Worm (Caenorhabditis elegans): Measurements from ENCODE around the gene mboa-3.

Gene mboa-3

ce11 chrX:5479876-5480580 lies 42.6 kb downstream of the mboa-3 start (continued):
- TF ChIP-seq snpc-4 (GFP tag; optimal IDR thresholded peaks at IDR 0.05) (no peak), snpc-4 (tag; optimal IDR thresholded peaks at IDR 0.05) (peak in 1 of 4 experiments; percentile 18), ceh-58 (GFP tag; IDR thresholded peaks at IDR 0.05) (no peak), pbrm-1 (GFP tag; IDR thresholded peaks at IDR 0.05) (no peak), ztf-6 (GFP tag; IDR thresholded peaks at IDR 0.05) (no peak), F33H1.4 (GFP tag; IDR thresholded peaks at IDR 0.05) (no peak), F22D6.2 (tag; optimal IDR thresholded peaks at IDR 0.05) (no peak), egrh-3 (GFP tag; IDR thresholded peaks at IDR 0.05) (no peak), mel-28 (tag; optimal IDR thresholded peaks at IDR 0.05; ENCODE audit: borderline replicate concordance) (no peak), pha-4 (tag; optimal IDR thresholded peaks at IDR 0.05) (no peak), egl-44 (GFP tag; IDR thresholded peaks at IDR 0.05) (no peak), ztf-22 (GFP tag; optimal IDR thresholded peaks at IDR 0.05) (no peak), hsf-1 (GFP tag; IDR thresholded peaks at IDR 0.05) (no peak), cebp-1 (GFP tag; IDR thresholded peaks at IDR 0.05) (0 out of 2 replicates have a peak, but pooled peaks have one; percentile 12), cebp-1 (tag; optimal IDR thresholded peaks at IDR 0.05) (no peak), Y67H2A.10 (GFP tag; conservative IDR thresholded peaks at IDR 0.05) (no peak)

- TF ChIP-seq bed-1 (GFP tag; IDR thresholded peaks at IDR 0.05) (no peak), dpl-1 (GFP tag; optimal IDR thresholded peaks at IDR 0.05) (no peak), hsf-1 (GFP tag; IDR thresholded peaks at IDR 0.05) (no peak), pha-4 (tag; optimal IDR thresholded peaks at IDR 0.05) (no peak), T26A5.8 (tag; optimal IDR thresholded peaks at IDR 0.05) (no peak), gei-17 (GFP tag; optimal IDR thresholded peaks at IDR 0.05) (no peak), egrh-3 (GFP tag; IDR thresholded peaks at IDR 0.05) (no peak), rec-8 (tag; optimal IDR thresholded peaks at IDR 0.05) (no peak), let-526 (GFP tag; IDR thresholded peaks at IDR 0.05) (no peak), hmg-1.2 (GFP tag; IDR thresholded peaks at IDR 0.05) (no peak), F22D6.2 (tag; optimal IDR thresholded peaks at IDR 0.05) (no peak), Y56A3A.18 (GFP tag; IDR thresholded peaks at IDR 0.05) (no peak), ceh-100 (GFP tag; IDR thresholded peaks at IDR 0.05) (no peak), ekl-4 (GFP tag; IDR thresholded peaks at IDR 0.05) (no peak)
Observed at ce11 chrX:5479300-5479811, 43.3 kb downstream of the mboa-3 start, which contains the start of gene dlg-1. dlg-1 (plus strand) TSS chrX:5479700.

ce11 chrX:5478875-5479274 lies 43.7 kb downstream of the mboa-3 start:
- TF ChIP-seq ztf-18 (tag; optimal IDR thresholded peaks at IDR 0.05) (no peak), nfyb-1 (GFP tag; IDR thresholded peaks at IDR 0.05) (no peak), ztf-25 (GFP tag; IDR thresholded peaks at IDR 0.05) (no peak), ets-4 (GFP tag; optimal IDR thresholded peaks at IDR 0.05) (no peak), ztf-28 (GFP tag; IDR thresholded peaks at IDR 0.05) (no peak)

- TF ChIP-seq attf-3 (GFP tag; conservative IDR thresholded peaks at IDR 0.05) (no peak), nhr-120 (GFP tag; IDR thresholded peaks at IDR 0.05) (0 out of 2 replicates have a peak, but pooled peaks have one; percentile 8), him-1 (tag; optimal IDR thresholded peaks at IDR 0.05) (no peak), lsy-27 (tag; optimal IDR thresholded peaks at IDR 0.05; ENCODE audit: borderline replicate concordance, insufficient read depth) (no peak), ceh-27 (GFP tag; optimal IDR thresholded peaks at IDR 0.05) (no peak)
Observed at ce11 chrX:5477597-5477996, 45.0 kb downstream of the mboa-3 start.

Measured in whole organism, young adult.